Worm (Caenorhabditis elegans) whole organism, L3 larva: ENCODE data around the gene dpy-22.

Experiments
- sea-2 ChIP-seq: fragments of 150-350 bp; sonication (generic microtip); optimal IDR thresholded peaks from 4 replicates; lab custom pipeline; 2014; ENCODE audit warnings: missing biosample characterization, missing genetic modification reagents, missing genetic modification characterization
- ztf-4 ChIP-seq: fragments of 150-350 bp; optimal IDR thresholded peaks from 2 replicates; lab custom pipeline; 2014; ENCODE audit warnings: missing biosample characterization, missing genetic modification characterization

- TF ChIP-seq ztf-4 (tag; lab: Kevin White, UChicago) (no peak), sea-2 (GFP tag; lab: Kevin White, UChicago) (no peak)
Measured at ce11 chrX:9858069-9858468, 36.0 kb upstream of the dpy-22 start, which contains the start of gene scav-5.
